Worm (Caenorhabditis elegans) whole organism, L4 larva: ENCODE measurements around the gene Y48A6B.14.

Experiments used
- D1046.2 ChIP-seq: fragments of 200-800 bp; sonication (Bioruptor generic); IDR thresholded peaks from 2 replicates; pipeline ENCODE4 v1.3.6; 2022; ENCODE audit warnings: missing genetic modification characterization, missing compliant biosample characterization
- F10B5.3 ChIP-seq: sonication (generic microtip); optimal IDR thresholded peaks from 2 replicates; lab custom pipeline; 2016; ENCODE audit warnings: mild to moderate bottlenecking, missing genetic modification characterization, missing compliant biosample characterization
- F37D6.2 ChIP-seq: sonication (generic microtip); optimal IDR thresholded peaks from 2 replicates; lab custom pipeline; 2016; ENCODE audit warnings: mild to moderate bottlenecking, missing genetic modification characterization, missing compliant biosample characterization
- F49E8.2 ChIP-seq: sonication (generic microtip); optimal IDR thresholded peaks from 2 replicates; lab custom pipeline; 2016; ENCODE audit warnings: missing compliant biosample characterization, mild to moderate bottlenecking, missing genetic modification characterization, borderline replicate concordance
- R02D3.7 ChIP-seq: fragments of 150-350 bp; sonication (generic microtip); optimal IDR thresholded peaks from 3 replicates; lab custom pipeline; 2014; ENCODE audit warnings: missing biosample characterization, missing genetic modification characterization
- T26A8.4 ChIP-seq: fragments of 200-800 bp; sonication (Bioruptor generic); IDR thresholded peaks from 2 replicates; pipeline ENCODE4 v1.3.6; 2022; ENCODE audit warnings: missing genetic modification characterization, missing compliant biosample characterization
- Y105C5A.15 ChIP-seq: fragments of 200-800 bp; sonication (Bioruptor generic); IDR thresholded peaks from 2 replicates; pipeline ENCODE4 v1.3.6; 2022; ENCODE audit warnings: missing genetic modification characterization, missing compliant biosample characterization
- Y5F2A.4 ChIP-seq: fragments of 200-800 bp; sonication (Bioruptor generic); optimal IDR thresholded peaks from 2 replicates; lab custom pipeline; 2018; ENCODE audit warnings: mild to moderate bottlenecking, missing genetic modification characterization, missing compliant biosample characterization
- Y75B8A.6 ChIP-seq: fragments of 200-800 bp; sonication (Bioruptor generic); IDR thresholded peaks from 2 replicates; pipeline ENCODE4 v1.3.6; 2022; ENCODE audit warnings: missing genetic modification reagents, missing genetic modification characterization, missing compliant biosample characterization
- ZK337.2 ChIP-seq: fragments of 200-800 bp; sonication (Bioruptor generic); IDR thresholded peaks from 2 replicates; pipeline ENCODE4 v1.3.6; 2022; ENCODE audit warnings: missing genetic modification reagents, missing genetic modification characterization, missing compliant biosample characterization
- ZK546.5 ChIP-seq, 2 experiments: sonication (generic microtip); optimal IDR thresholded peaks; 2 replicates each; lab custom pipeline; 2017; ENCODE audit warnings: missing biosample characterization in 2 of 2, missing genetic modification characterization in 2 of 2
- aha-1 ChIP-seq: fragments of 150-350 bp; peaks from one replicate; lab custom pipeline; 2014; ENCODE audit warnings: missing biosample characterization, missing genetic modification characterization
- attf-4 ChIP-seq: sonication (generic microtip); optimal IDR thresholded peaks from 3 replicates; lab custom pipeline; 2017; ENCODE audit warnings: missing biosample characterization, missing genetic modification characterization
- ceh-32 ChIP-seq: sonication (generic microtip); optimal IDR thresholded peaks from 2 replicates; lab custom pipeline; 2016; ENCODE audit warnings: mild to moderate bottlenecking, missing genetic modification characterization, missing compliant biosample characterization; ENCODE audit not compliant: poor library complexity
- ceh-62 ChIP-seq: sonication (generic microtip); optimal IDR thresholded peaks from 2 replicates; lab custom pipeline; 2017; ENCODE audit warnings: missing biosample characterization, missing genetic modification characterization
- cey-2 ChIP-seq: sonication (generic microtip); optimal IDR thresholded peaks from 3 replicates; lab custom pipeline; 2017; ENCODE audit warnings: missing genetic modification characterization, mild to moderate bottlenecking, missing compliant biosample characterization, antibody characterized with exemption, borderline replicate concordance; ENCODE audit not compliant: insufficient read depth
- ctbp-1 ChIP-seq: fragments of 200-800 bp; sonication (Bioruptor generic); IDR thresholded peaks from 2 replicates; pipeline ENCODE4 v1.3.6; 2022; ENCODE audit warnings: missing genetic modification reagents, missing genetic modification characterization, missing compliant biosample characterization
- daf-12 ChIP-seq: fragments of 150-350 bp; optimal IDR thresholded peaks from 2 replicates; lab custom pipeline; 2014; ENCODE audit warnings: missing biosample characterization, missing genetic modification reagents, missing genetic modification characterization
- daf-19 ChIP-seq: fragments of 200-800 bp; sonication (Bioruptor generic); conservative IDR thresholded peaks from 2 replicates; pipeline ENCODE4 v1.3.6; 2022; ENCODE audit warnings: missing genetic modification characterization, missing compliant biosample characterization
- daf-8 ChIP-seq: fragments of 200-800 bp; sonication (Bioruptor generic); IDR thresholded peaks from 2 replicates; pipeline ENCODE4 v1.3.6; 2022; ENCODE audit warnings: missing genetic modification characterization, missing compliant biosample characterization
- dmd-9 ChIP-seq: fragments of 200-800 bp; sonication (Bioruptor generic); IDR thresholded peaks from 2 replicates; pipeline ENCODE4 v1.3.6; 2022; ENCODE audit warnings: missing genetic modification reagents, missing genetic modification characterization, missing compliant biosample characterization
- dpl-1 ChIP-seq: fragments of 150-350 bp; optimal IDR thresholded peaks from 2 replicates; lab custom pipeline; 2014; ENCODE audit warnings: missing biosample characterization, missing genetic modification reagents, missing genetic modification characterization
- duxl-1 ChIP-seq: sonication (generic microtip); optimal IDR thresholded peaks from 2 replicates; lab custom pipeline; 2016; ENCODE audit warnings: mild to moderate bottlenecking, missing genetic modification characterization, moderate library complexity, missing compliant biosample characterization; ENCODE audit not compliant: poor library complexity
- egl-27 ChIP-seq: sonication (generic microtip); optimal IDR thresholded peaks from 3 replicates; lab custom pipeline; 2017; ENCODE audit warnings: missing biosample characterization, missing genetic modification reagents, missing genetic modification characterization
- fkh-10 ChIP-seq: fragments of 150-350 bp; optimal IDR thresholded peaks from 2 replicates; lab custom pipeline; 2014; ENCODE audit warnings: missing biosample characterization, missing genetic modification reagents, missing genetic modification characterization
- hif-1 ChIP-seq, 2 experiments: sonication (generic microtip); optimal IDR thresholded peaks; 2 replicates each; lab custom pipeline; 2016 to 2017; ENCODE audit warnings: missing compliant biosample characterization in 2 of 2, missing genetic modification characterization in 2 of 2, missing genetic modification reagents in 2 of 2, missing genotype in 2 of 2, mild to moderate bottlenecking in 1 of 2
- hlh-11 ChIP-seq: fragments of 200-800 bp; sonication (Bioruptor generic); optimal IDR thresholded peaks from 2 replicates; lab custom pipeline; 2018; ENCODE audit warnings: mild to moderate bottlenecking, missing genetic modification characterization, missing compliant biosample characterization
- lim-7 ChIP-seq: fragments of 200-800 bp; sonication (Bioruptor generic); IDR thresholded peaks from 2 replicates; pipeline ENCODE4 v1.3.6; 2022; ENCODE audit warnings: missing genetic modification characterization, missing compliant biosample characterization
- lin-1 ChIP-seq: fragments of 200-800 bp; sonication (Bioruptor generic); IDR thresholded peaks from 2 replicates; pipeline ENCODE4 v1.3.6; 2022; ENCODE audit warnings: missing genetic modification reagents, missing genetic modification characterization, missing compliant biosample characterization
- lin-38 ChIP-seq: fragments of 200-800 bp; sonication (Bioruptor generic); IDR thresholded peaks from 2 replicates; pipeline ENCODE4 v1.3.6; 2022; ENCODE audit warnings: missing genetic modification reagents, missing genetic modification characterization, missing compliant biosample characterization
- lin-39 ChIP-seq: fragments of 150-350 bp; optimal IDR thresholded peaks from 2 replicates; lab custom pipeline; 2014; ENCODE audit warnings: missing biosample characterization, missing genetic modification reagents, missing genetic modification characterization
- lir-3 ChIP-seq: sonication (generic microtip); optimal IDR thresholded peaks from 2 replicates; lab custom pipeline; 2016; ENCODE audit warnings: mild to moderate bottlenecking, missing genetic modification characterization, missing compliant biosample characterization
- lsy-2 ChIP-seq, 2 experiments: fragments of 150-350 bp in 1 of 2; sonication (generic microtip) in 1 of 2; optimal IDR thresholded peaks; 2 replicates each; lab custom pipeline; 2014 to 2017; ENCODE audit warnings: missing biosample characterization in 2 of 2, missing genetic modification characterization in 2 of 2
- mdl-1 ChIP-seq, 2 experiments: fragments of 150-350 bp in 1 of 2; sonication (generic microtip) in 1 of 2; optimal IDR thresholded peaks; 2 replicates each; lab custom pipeline; 2014 to 2017; ENCODE audit warnings: missing biosample characterization in 2 of 2, missing genetic modification characterization in 2 of 2
- mxl-3 ChIP-seq: fragments of 200-800 bp; sonication (Bioruptor generic); optimal IDR thresholded peaks from 2 replicates; lab custom pipeline; 2018; ENCODE audit warnings: mild to moderate bottlenecking, missing genetic modification characterization, missing compliant biosample characterization
- nhr-11 ChIP-seq: fragments of 150-350 bp; optimal IDR thresholded peaks from 2 replicates; lab custom pipeline; 2014; ENCODE audit warnings: missing biosample characterization, missing genetic modification characterization
- nhr-237 ChIP-seq: sonication (generic microtip); optimal IDR thresholded peaks from 2 replicates; lab custom pipeline; 2017; ENCODE audit warnings: missing biosample characterization, missing genetic modification characterization
- nhr-41 ChIP-seq: fragments of 200-800 bp; sonication (Bioruptor generic); IDR thresholded peaks from 2 replicates; pipeline ENCODE4 v1.3.6; 2022; ENCODE audit warnings: missing genetic modification reagents, missing genetic modification characterization, missing compliant biosample characterization
- nhr-6 ChIP-seq: fragments of 150-350 bp; optimal IDR thresholded peaks from 2 replicates; lab custom pipeline; 2014; ENCODE audit warnings: missing biosample characterization, missing genetic modification characterization
- pha-4 ChIP-seq, 2 experiments: fragments of 150-350 bp in 1 of 2; fragments of 200-800 bp in 1 of 2; sonication (Bioruptor generic) in 1 of 2; IDR thresholded peaks in 1 of 2; optimal IDR thresholded peaks in 1 of 2; 2 replicates each; pipeline versions ENCODE4 v1.3.6 to Lab custom; 2014 to 2022; ENCODE audit warnings: missing genetic modification characterization in 2 of 2, missing genetic modification reagents in 2 of 2, missing biosample characterization in 1 of 2, missing compliant biosample characterization in 1 of 2
- snpc-4 ChIP-seq: fragments of 150-350 bp; optimal IDR thresholded peaks from 2 replicates; lab custom pipeline; 2014; ENCODE audit warnings: missing biosample characterization, missing genetic modification characterization
- tag-97 ChIP-seq: fragments of 200-800 bp; sonication (Bioruptor generic); IDR thresholded peaks from 2 replicates; pipeline ENCODE4 v1.3.6; 2022; ENCODE audit warnings: missing genetic modification characterization, missing compliant biosample characterization
- unc-39 ChIP-seq: sonication (generic microtip); optimal IDR thresholded peaks from 2 replicates; lab custom pipeline; 2017; ENCODE audit warnings: missing biosample characterization, missing genetic modification characterization
- unc-62 ChIP-seq, 3 experiments: fragments of 150-350 bp in 1 of 3; sonication (generic microtip); optimal IDR thresholded peaks in 2 of 3; peaks in 1 of 3; 1 replicate in 1 of 3; 2 replicates in 2 of 3; lab custom pipeline; 2014 to 2017; ENCODE audit warnings: missing biosample characterization in 3 of 3, missing genetic modification characterization in 3 of 3, missing genetic modification reagents in 3 of 3, missing genotype in 1 of 3
- zag-1 ChIP-seq: fragments of 150-350 bp; optimal IDR thresholded peaks from 2 replicates; lab custom pipeline; 2014; ENCODE audit warnings: missing biosample characterization, missing genetic modification characterization
- zfp-2 ChIP-seq: sonication (generic microtip); optimal IDR thresholded peaks from 2 replicates; lab custom pipeline; 2016; ENCODE audit warnings: mild to moderate bottlenecking, missing genetic modification characterization, missing compliant biosample characterization
- zfp-3 ChIP-seq: fragments of 200-800 bp; sonication (Bioruptor generic); conservative IDR thresholded peaks from 2 replicates; pipeline ENCODE4 v1.3.6; 2022; ENCODE audit warnings: missing genetic modification reagents, missing genetic modification characterization, missing compliant biosample characterization
- ztf-11 ChIP-seq: fragments of 150-350 bp; optimal IDR thresholded peaks from 2 replicates; lab custom pipeline; 2014; ENCODE audit warnings: missing biosample characterization, missing genetic modification characterization

Gene Y48A6B.14

DNA sequence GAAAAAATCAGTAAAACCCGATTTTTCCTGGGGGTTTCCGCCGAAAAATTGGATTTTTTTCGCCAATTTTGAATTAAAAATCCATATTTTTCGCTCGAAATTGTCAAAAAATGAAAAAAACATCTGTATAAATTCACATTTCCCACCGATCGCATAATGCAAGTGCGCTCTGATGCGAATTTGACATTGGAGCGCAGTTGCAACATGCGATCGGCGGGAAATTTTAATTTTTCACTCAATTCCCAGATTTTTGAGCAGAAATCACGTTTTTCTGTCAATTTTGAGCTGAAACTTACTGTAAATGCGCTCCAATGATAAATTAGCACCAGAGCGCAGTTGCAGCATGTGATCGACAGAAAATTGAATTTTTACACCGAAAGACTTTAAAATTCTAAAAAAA, 33.2 kb downstream of the Y48A6B.14 start:
- TF ChIP-seq lin-38 (GFP tag; lab: Robert Waterston, UW) (peak; percentile 78), ctbp-1 (GFP tag; lab: Robert Waterston, UW) (no peak), F49E8.2 (tag; lab: Kevin White, UChicago) (peak; percentile 3)
- TF ChIP-seq, all 104 proteins: peak for 2

DNA sequence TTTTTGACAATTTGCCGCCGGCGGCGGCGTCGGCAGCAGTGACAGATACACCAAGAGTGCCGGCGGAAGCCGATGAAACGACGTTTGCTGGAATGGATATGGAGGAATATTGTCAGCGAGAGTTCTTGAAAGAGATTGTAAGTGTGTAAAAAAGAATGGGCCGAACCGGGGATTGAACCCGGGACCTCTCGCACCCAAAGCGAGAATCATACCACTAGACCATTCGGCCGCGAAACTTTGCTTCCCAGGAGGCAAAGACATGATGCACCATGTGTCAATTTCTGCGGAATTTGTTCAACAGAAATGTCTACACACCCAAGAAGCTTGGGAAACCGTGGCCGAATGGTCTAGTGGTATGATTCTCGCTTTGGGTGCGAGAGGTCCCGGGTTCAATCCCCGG, 35.3 kb downstream of the Y48A6B.14 start:
- TF ChIP-seq duxl-1 (tag; lab: Kevin White, UChicago), result peak; percentile 79
- peak; percentile 89 for TF ChIP-seq lim-7 (GFP tag; lab: Robert Waterston, UW)
- TF ChIP-seq ZK546.5 (tag; optimal IDR thresholded peaks at IDR 0.05; lab: Kevin White, UChicago), result no peak
- TF ChIP-seq nhr-11 (tag; lab: Kevin White, UChicago), result peak; percentile 21
- no peak for TF ChIP-seq unc-39 (tag; lab: Kevin White, UChicago)
- no peak for TF ChIP-seq snpc-4 (tag; lab: Kevin White, UChicago)
- peak; percentile 60 for TF ChIP-seq F49E8.2 (tag; lab: Kevin White, UChicago)
- TF ChIP-seq zfp-2 (tag; lab: Kevin White, UChicago), result no peak
- no peak for TF ChIP-seq ceh-62 (tag; lab: Kevin White, UChicago)
- TF ChIP-seq tag-97 (GFP tag; lab: Robert Waterston, UW), result no peak
- no peak for TF ChIP-seq R02D3.7 (tag; lab: Kevin White, UChicago)
- TF ChIP-seq attf-4 (tag; lab: Kevin White, UChicago), result no peak
- peak; percentile 86 for TF ChIP-seq F37D6.2 (tag; lab: Kevin White, UChicago)
- TF ChIP-seq lin-39, result no peak
- peak; percentile 98 for TF ChIP-seq aha-1
- peak; percentile 93; the same call in 1 of the 2 replicates for TF ChIP-seq Y75B8A.6 (GFP tag; lab: Robert Waterston, UW)
- TF ChIP-seq hlh-11 (tag; lab: Kevin White, UChicago), result peak; percentile 67
- peak; percentile 95 for TF ChIP-seq T26A8.4
- peak; percentile 34 for TF ChIP-seq mxl-3 (GFP tag; lab: Kevin White, UChicago)
- no peak for TF ChIP-seq zag-1
- TF ChIP-seq nhr-6, result peak; percentile 37
- TF ChIP-seq unc-62 (GFP tag; optimal IDR thresholded peaks at IDR 0.05 in 1 of 2; lab: Kevin White, UChicago), result peak in 1 of 2 experiments; percentile 19
- TF ChIP-seq unc-62 (tag; optimal IDR thresholded peaks at IDR 0.05; lab: Kevin White, UChicago), result no peak
- TF ChIP-seq hif-1 (tag; optimal IDR thresholded peaks at IDR 0.05; lab: Kevin White, UChicago), result peak; percentile 23 to 31
- TF ChIP-seq Y5F2A.4 (GFP tag; lab: Kevin White, UChicago), result peak; percentile 43
- TF ChIP-seq daf-8 (GFP tag; lab: Robert Waterston, UW), result no peak
- peak; percentile 87 for TF ChIP-seq zfp-3
- TF ChIP-seq Y105C5A.15 (GFP tag; lab: Robert Waterston, UW), result peak; percentile 88; the same call in 1 of the 2 replicates
- peak; percentile 88 for TF ChIP-seq dmd-9 (GFP tag; lab: Robert Waterston, UW)
- no peak for TF ChIP-seq daf-12 (tag; lab: Kevin White, UChicago)
- peak; percentile 40 for TF ChIP-seq F10B5.3 (tag; lab: Kevin White, UChicago)
- no peak for TF ChIP-seq ztf-11 (tag; lab: Kevin White, UChicago)
- TF ChIP-seq pha-4 (GFP tag; IDR thresholded peaks at IDR 0.05; lab: Robert Waterston, UW), result peak; percentile 95
- TF ChIP-seq pha-4 (tag; optimal IDR thresholded peaks at IDR 0.05; lab: Kevin White, UChicago), result no peak
- TF ChIP-seq lin-1 (GFP tag; lab: Robert Waterston, UW), result peak; percentile 82
- peak in 1 of 2 experiments; percentile 3 for TF ChIP-seq mdl-1 (tag; optimal IDR thresholded peaks at IDR 0.05; lab: Kevin White, UChicago)
- TF ChIP-seq D1046.2 (GFP tag; lab: Robert Waterston, UW), result peak; percentile 78; the same call in 1 of the 2 replicates
- no peak for TF ChIP-seq cey-2 (tag; lab: Kevin White, UChicago)
- TF ChIP-seq nhr-237 (tag; lab: Kevin White, UChicago), result no peak
- peak; percentile 75 for TF ChIP-seq ZK337.2 (GFP tag; lab: Robert Waterston, UW)
- TF ChIP-seq lir-3 (tag; lab: Kevin White, UChicago), result peak; percentile 32
- no peak for TF ChIP-seq ceh-32 (tag; lab: Kevin White, UChicago)
- TF ChIP-seq lsy-2 (tag; optimal IDR thresholded peaks at IDR 0.05; lab: Kevin White, UChicago), result peak; percentile 42 to 87
- TF ChIP-seq dpl-1, result peak; percentile 72
- peak; percentile 74 for TF ChIP-seq fkh-10 (GFP tag; lab: Kevin White, UChicago)
- no peak for TF ChIP-seq egl-27 (tag; lab: Kevin White, UChicago)
- TF ChIP-seq nhr-41 (GFP tag; lab: Robert Waterston, UW), result peak; percentile 61; the same call in 1 of the 2 replicates
- no peak for TF ChIP-seq daf-19 (GFP tag; lab: Robert Waterston, UW)
